Worm (Caenorhabditis elegans) whole organism, L1 larva: Measurements from ENCODE around the gene smrc-1.

Experiments used
- ceh-90 ChIP-seq: sonication (generic microtip); optimal IDR thresholded peaks from 2 replicates; lab custom pipeline; 2016; ENCODE audit warnings: missing genetic modification characterization, missing compliant biosample characterization
- elt-3 ChIP-seq, 6 experiments: fragments of 150-350 bp in 1 of 6; sonication (generic microtip); optimal IDR thresholded peaks; 2 replicates each; lab custom pipeline; 2017 to 2018; ENCODE audit warnings: missing biosample characterization in 6 of 6, missing genetic modification characterization in 6 of 6, inconsistent platforms in 1 of 6
- lin-39 ChIP-seq: fragments of 150-350 bp; optimal IDR thresholded peaks from 2 replicates; lab custom pipeline; 2014; ENCODE audit warnings: missing biosample characterization, missing genetic modification reagents, missing genetic modification characterization
- nhr-12 ChIP-seq: sonication (generic microtip); optimal IDR thresholded peaks from 2 replicates; lab custom pipeline; 2017; ENCODE audit warnings: missing biosample characterization, missing genetic modification characterization
- tbx-2 ChIP-seq: sonication (generic microtip); optimal IDR thresholded peaks from 2 replicates; lab custom pipeline; 2016; ENCODE audit warnings: missing genetic modification characterization, missing compliant biosample characterization
- unc-86 ChIP-seq: sonication (generic microtip); optimal IDR thresholded peaks from 2 replicates; lab custom pipeline; 2016; ENCODE audit warnings: missing genetic modification characterization, missing compliant biosample characterization

DNA sequence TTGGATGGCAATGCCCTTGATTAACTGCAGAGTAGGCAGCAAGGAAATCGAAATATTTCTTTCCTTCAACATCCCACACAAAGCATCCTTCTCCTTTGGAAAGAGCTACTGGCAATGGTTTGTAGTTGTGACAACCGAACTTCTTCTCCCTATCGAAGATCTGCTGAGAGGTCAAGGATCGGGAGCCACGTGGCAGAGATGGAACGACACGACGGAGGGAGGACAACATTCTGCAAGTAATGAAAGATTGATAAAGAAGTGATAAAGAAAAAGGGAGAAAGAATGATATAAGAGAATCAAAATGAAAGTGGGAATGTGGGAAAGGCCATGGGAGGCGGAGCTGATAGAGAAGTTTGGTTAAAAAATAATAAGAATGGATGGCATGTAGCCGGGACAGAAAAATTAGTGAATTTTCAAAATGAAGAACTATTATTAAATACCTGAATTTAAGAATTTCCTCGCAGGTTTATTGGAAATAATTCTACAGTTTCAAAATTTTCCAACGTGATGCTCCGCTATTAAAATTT lies 5.0 kb downstream of the smrc-1 start, which contains the start of gene oatr-1:
- TF ChIP-seq tbx-2 (no peak), ceh-90 (tag; lab: Kevin White, UChicago) (no peak), lin-39 (tag; lab: Kevin White, UChicago) (no peak), nhr-12 (tag; lab: Kevin White, UChicago) (no peak), elt-3 (tag; optimal IDR thresholded peaks at IDR 0.05; lab: Kevin White, UChicago) (peak in 3 of 6 experiments; percentile 21 to 40 (median 35)), unc-86 (no peak)
